Fruit fly (Drosophila melanogaster): ENCODE data around the gene her.

DNA sequence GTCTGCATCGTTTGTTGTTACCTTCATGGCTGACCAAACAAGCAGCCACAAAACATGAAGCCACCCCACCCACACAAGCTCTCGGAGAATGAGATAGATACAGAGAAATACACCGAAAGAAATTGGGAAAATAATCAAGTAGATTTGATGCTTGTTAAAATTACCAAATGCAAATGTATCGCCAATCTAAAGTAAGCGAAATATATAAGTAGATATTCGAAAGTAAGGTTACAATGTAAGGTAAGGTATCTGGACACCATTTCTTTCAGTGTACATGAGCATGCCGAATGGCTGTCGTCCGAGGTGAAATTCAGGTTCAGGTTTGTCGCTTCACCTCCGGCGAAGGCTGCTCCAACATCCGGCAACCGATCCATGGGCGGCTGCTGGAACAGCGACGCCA is 4.7 kb upstream of the her start:
- no peak for TF ChIP-seq ttk (optimal IDR thresholded peaks at IDR 0.05)
- no peak for TF ChIP-seq h (optimal IDR thresholded peaks at IDR 0.05)
- TF ChIP-seq psq (optimal IDR thresholded peaks at IDR 0.05): no peak
- no peak for TF ChIP-seq insv (optimal IDR thresholded peaks at IDR 0.05)
- TF ChIP-seq Myc (optimal IDR thresholded peaks at IDR 0.05): no peak
- no peak for TF ChIP-seq Sin3A (optimal IDR thresholded peaks at IDR 0.05)

Measured in Kc167 (cell line).